Worm (Caenorhabditis elegans) whole organism, late embryonic: ENCODE data around the gene aqp-6.

Source experiments
- C08G9.2 ChIP-seq: sonication (generic microtip); optimal IDR thresholded peaks from 2 replicates; lab custom pipeline; 2016; ENCODE audit warnings: mild to moderate bottlenecking, missing genetic modification characterization, moderate library complexity, missing compliant biosample characterization
- K02D7.2 ChIP-seq: sonication (generic microtip); optimal IDR thresholded peaks from 2 replicates; lab custom pipeline; 2017; ENCODE audit warnings: mild to moderate bottlenecking, missing genetic modification characterization, missing compliant biosample characterization
- Y22D7AL.16 ChIP-seq: sonication (generic microtip); optimal IDR thresholded peaks from 2 replicates; lab custom pipeline; 2016; ENCODE audit warnings: missing genetic modification characterization, missing compliant biosample characterization
- ama-1 ChIP-seq: fragments of 150-350 bp; optimal IDR thresholded peaks from 2 replicates; lab custom pipeline; 2014
- ceh-19 ChIP-seq: fragments of 200-800 bp; sonication (Bioruptor generic); optimal IDR thresholded peaks from 2 replicates; lab custom pipeline; 2018; ENCODE audit warnings: mild to moderate bottlenecking, missing genetic modification characterization, missing compliant biosample characterization
- ceh-2 ChIP-seq: sonication (generic microtip); optimal IDR thresholded peaks from 2 replicates; lab custom pipeline; 2016; ENCODE audit warnings: missing genotype, missing genetic modification characterization, missing compliant biosample characterization
- ceh-22 ChIP-seq: sonication (generic microtip); optimal IDR thresholded peaks from 2 replicates; lab custom pipeline; 2017; ENCODE audit warnings: missing biosample characterization, missing genetic modification characterization
- ceh-24 ChIP-seq: sonication (generic microtip); optimal IDR thresholded peaks from 2 replicates; lab custom pipeline; 2016; ENCODE audit warnings: mild to moderate bottlenecking, missing genetic modification characterization, missing compliant biosample characterization
- ceh-30 ChIP-seq: fragments of 150-350 bp; optimal IDR thresholded peaks from 2 replicates; lab custom pipeline; 2014; ENCODE audit warnings: missing biosample characterization, missing genetic modification characterization
- ceh-34 ChIP-seq: sonication (generic microtip); optimal IDR thresholded peaks from 2 replicates; lab custom pipeline; 2016; ENCODE audit warnings: mild to moderate bottlenecking, missing genetic modification characterization, missing compliant biosample characterization
- ceh-45 ChIP-seq: fragments of 200-800 bp; sonication (Bioruptor generic); IDR thresholded peaks from 2 replicates; pipeline ENCODE4 v1.3.6; 2022; ENCODE audit warnings: missing genetic modification reagents, missing genetic modification characterization, missing compliant biosample characterization
- ceh-6 ChIP-seq: fragments of 200-800 bp; sonication (Bioruptor generic); optimal IDR thresholded peaks from 2 replicates; lab custom pipeline; 2018; ENCODE audit warnings: mild to moderate bottlenecking, missing genetic modification characterization, missing compliant biosample characterization
- ceh-9 ChIP-seq: sonication (generic microtip); optimal IDR thresholded peaks from 2 replicates; lab custom pipeline; 2016; ENCODE audit warnings: mild to moderate bottlenecking, missing genetic modification characterization, inconsistent platforms, missing compliant biosample characterization
- che-1 ChIP-seq: sonication (generic microtip); optimal IDR thresholded peaks from 2 replicates; lab custom pipeline; 2016; ENCODE audit warnings: mild to moderate bottlenecking, missing genetic modification characterization, missing compliant biosample characterization
- dmd-4 ChIP-seq: sonication (generic microtip); optimal IDR thresholded peaks from 2 replicates; lab custom pipeline; 2016; ENCODE audit warnings: borderline replicate concordance, missing genetic modification characterization, missing compliant biosample characterization
- dve-1 ChIP-seq: sonication (generic microtip); optimal IDR thresholded peaks from 2 replicates; lab custom pipeline; 2017; ENCODE audit warnings: antibody characterized with exemption, mild to moderate bottlenecking, missing genetic modification characterization, missing compliant biosample characterization
- elt-2 ChIP-seq: sonication (generic microtip); optimal IDR thresholded peaks from 2 replicates; lab custom pipeline; 2016; ENCODE audit warnings: missing genetic modification reagents, missing genetic modification characterization, missing compliant biosample characterization
- elt-4 ChIP-seq: sonication (generic microtip); optimal IDR thresholded peaks from 2 replicates; lab custom pipeline; 2016; ENCODE audit warnings: missing genetic modification characterization, missing compliant biosample characterization
- ets-4 ChIP-seq: sonication (generic microtip); optimal IDR thresholded peaks from 2 replicates; lab custom pipeline; 2016; ENCODE audit warnings: missing genetic modification characterization, missing compliant biosample characterization
- fkh-10 ChIP-seq: fragments of 150-350 bp; optimal IDR thresholded peaks from 2 replicates; lab custom pipeline; 2014; ENCODE audit warnings: missing biosample characterization, missing genetic modification reagents, missing genetic modification characterization
- hlh-13 ChIP-seq: fragments of 200-800 bp; sonication (Bioruptor generic); optimal IDR thresholded peaks from 2 replicates; lab custom pipeline; 2018; ENCODE audit warnings: mild to moderate bottlenecking, missing genetic modification characterization, missing compliant biosample characterization
- hlh-15 ChIP-seq: sonication (generic microtip); optimal IDR thresholded peaks from 2 replicates; lab custom pipeline; 2016; ENCODE audit warnings: missing genetic modification characterization, missing compliant biosample characterization
- hlh-6 ChIP-seq: sonication (generic microtip); optimal IDR thresholded peaks from 2 replicates; lab custom pipeline; 2016; ENCODE audit warnings: missing genotype, missing genetic modification characterization, missing compliant biosample characterization
- hlh-8 ChIP-seq: sonication (generic microtip); optimal IDR thresholded peaks from 2 replicates; lab custom pipeline; 2016; ENCODE audit warnings: missing genotype, missing genetic modification characterization, missing compliant biosample characterization
- lim-6 ChIP-seq: sonication (generic microtip); optimal IDR thresholded peaks from 2 replicates; lab custom pipeline; 2016; ENCODE audit warnings: missing genetic modification characterization, missing compliant biosample characterization
- lin-11 ChIP-seq: fragments of 200-800 bp; sonication (Bioruptor generic); optimal IDR thresholded peaks from 2 replicates; lab custom pipeline; 2018; ENCODE audit warnings: mild to moderate bottlenecking, missing genetic modification characterization, missing compliant biosample characterization
- mec-3 ChIP-seq: sonication (generic microtip); optimal IDR thresholded peaks from 2 replicates; lab custom pipeline; 2016; ENCODE audit warnings: borderline replicate concordance, missing genetic modification characterization, missing compliant biosample characterization
- nhr-11 ChIP-seq: fragments of 150-350 bp; optimal IDR thresholded peaks from 2 replicates; lab custom pipeline; 2014; ENCODE audit warnings: missing biosample characterization, missing genetic modification characterization
- pag-3 ChIP-seq: sonication (generic microtip); optimal IDR thresholded peaks from 2 replicates; lab custom pipeline; 2016; ENCODE audit warnings: missing compliant biosample characterization, missing genetic modification characterization, borderline replicate concordance
- pat-9 ChIP-seq: fragments of 200-800 bp; sonication (Bioruptor generic); optimal IDR thresholded peaks from 2 replicates; lab custom pipeline; 2018; ENCODE audit warnings: mild to moderate bottlenecking, missing genetic modification characterization, moderate library complexity, missing compliant biosample characterization
- pax-1 ChIP-seq: fragments of 150-350 bp; optimal IDR thresholded peaks from 2 replicates; lab custom pipeline; 2014; ENCODE audit warnings: missing biosample characterization, missing genetic modification characterization
- pha-2 ChIP-seq: sonication (generic microtip); optimal IDR thresholded peaks from 2 replicates; lab custom pipeline; 2017; ENCODE audit warnings: mild to moderate bottlenecking, missing genetic modification characterization, missing compliant biosample characterization
- pros-1 ChIP-seq: fragments of 150-350 bp; optimal IDR thresholded peaks from 2 replicates; lab custom pipeline; 2014; ENCODE audit warnings: missing biosample characterization, missing genetic modification reagents, missing genetic modification characterization
- ref-2 ChIP-seq: sonication (generic microtip); optimal IDR thresholded peaks from 2 replicates; lab custom pipeline; 2016; ENCODE audit warnings: missing genetic modification characterization, missing compliant biosample characterization
- rnt-1 ChIP-seq: sonication (generic microtip); optimal IDR thresholded peaks from 2 replicates; lab custom pipeline; 2016; ENCODE audit warnings: missing genetic modification characterization, missing compliant biosample characterization
- sdc-2 ChIP-seq: sonication (generic microtip); optimal IDR thresholded peaks from 2 replicates; lab custom pipeline; 2016; ENCODE audit warnings: missing genotype, missing genetic modification characterization, missing compliant biosample characterization
- sox-2 ChIP-seq: fragments of 200-800 bp; sonication (Bioruptor generic); IDR thresholded peaks from 2 replicates; pipeline ENCODE4 v1.3.6; 2022; ENCODE audit warnings: missing genetic modification reagents, missing genetic modification characterization, missing compliant biosample characterization
- syd-9 ChIP-seq: sonication (generic microtip); optimal IDR thresholded peaks from 2 replicates; lab custom pipeline; 2016; ENCODE audit warnings: mild to moderate bottlenecking, missing genetic modification characterization, moderate library complexity, missing compliant biosample characterization
- unc-42 ChIP-seq: sonication (generic microtip); optimal IDR thresholded peaks from 2 replicates; lab custom pipeline; 2016; ENCODE audit warnings: missing genotype, missing genetic modification characterization, missing compliant biosample characterization
- zip-5 ChIP-seq: sonication (generic microtip); optimal IDR thresholded peaks from 2 replicates; lab custom pipeline; 2016; ENCODE audit warnings: missing genetic modification characterization, missing compliant biosample characterization
- ztf-16 ChIP-seq: sonication (generic microtip); optimal IDR thresholded peaks from 2 replicates; lab custom pipeline; 2017; ENCODE audit warnings: missing genetic modification characterization, missing compliant biosample characterization

aqp-6 gene

ce11 chrV:10679990-10680602 is 31.9 kb downstream of the aqp-6 start:
- TF ChIP-seq nhr-11 (tag; lab: Kevin White, UChicago) (no peak), unc-42 (tag; lab: Kevin White, UChicago) (peak; percentile 80), ref-2 (tag; lab: Kevin White, UChicago) (no peak)
- TF ChIP-seq, all 69 proteins: peak for 1

ce11 chrV:10681117-10681959 is 33.1 kb downstream of the aqp-6 start:
- TF ChIP-seq ceh-34 (tag; lab: Kevin White, UChicago) (no peak), ref-2 (tag; lab: Kevin White, UChicago) (peak; percentile 32), pat-9 (tag; lab: Kevin White, UChicago) (peak; percentile 11), zip-5 (no peak), pag-3 (tag; lab: Kevin White, UChicago) (no peak), rnt-1 (tag; lab: Kevin White, UChicago) (peak; percentile 48), syd-9 (tag; lab: Kevin White, UChicago) (no peak), ceh-19 (no peak), hlh-6 (peak; percentile 47), pha-2 (tag; lab: Kevin White, UChicago) (no peak), ztf-16 (tag; lab: Kevin White, UChicago) (no peak), ceh-22 (tag; lab: Kevin White, UChicago) (no peak), che-1 (tag; lab: Kevin White, UChicago) (no peak), elt-2 (tag; lab: Kevin White, UChicago) (peak; percentile 2)

ce11 chrV:10682122-10682521 is 33.9 kb downstream of the aqp-6 start, which contains the start of gene gsp-1:
TSS of gene gsp-1 (plus strand) at chrV:10682422.
- no peak for TF ChIP-seq pax-1 (tag; lab: Kevin White, UChicago)
- TF ChIP-seq ceh-2 (tag; lab: Kevin White, UChicago), result no peak
- no peak for TF ChIP-seq ceh-24 (tag; lab: Kevin White, UChicago)
- TF ChIP-seq elt-4, result no peak
- TF ChIP-seq ceh-30 (tag; lab: Kevin White, UChicago), result no peak
- no peak for TF ChIP-seq dve-1 (tag; lab: Kevin White, UChicago)
- TF ChIP-seq hlh-13 (GFP tag; lab: Kevin White, UChicago), result no peak
- no peak for TF ChIP-seq hlh-8 (tag; lab: Kevin White, UChicago)
- TF ChIP-seq ceh-9 (tag; lab: Kevin White, UChicago), result no peak
- no peak for TF ChIP-seq sdc-2 (tag; lab: Kevin White, UChicago)
- no peak for TF ChIP-seq rnt-1 (tag; lab: Kevin White, UChicago)
- TF ChIP-seq ceh-34 (tag; lab: Kevin White, UChicago), result no peak
- TF ChIP-seq ref-2 (tag; lab: Kevin White, UChicago), result no peak
- no peak for TF ChIP-seq fkh-10 (GFP tag; lab: Kevin White, UChicago)
- no peak for TF ChIP-seq dmd-4 (tag; lab: Kevin White, UChicago)
- no peak for TF ChIP-seq ets-4 (tag; lab: Kevin White, UChicago)
- TF ChIP-seq hlh-6, result no peak

DNA sequence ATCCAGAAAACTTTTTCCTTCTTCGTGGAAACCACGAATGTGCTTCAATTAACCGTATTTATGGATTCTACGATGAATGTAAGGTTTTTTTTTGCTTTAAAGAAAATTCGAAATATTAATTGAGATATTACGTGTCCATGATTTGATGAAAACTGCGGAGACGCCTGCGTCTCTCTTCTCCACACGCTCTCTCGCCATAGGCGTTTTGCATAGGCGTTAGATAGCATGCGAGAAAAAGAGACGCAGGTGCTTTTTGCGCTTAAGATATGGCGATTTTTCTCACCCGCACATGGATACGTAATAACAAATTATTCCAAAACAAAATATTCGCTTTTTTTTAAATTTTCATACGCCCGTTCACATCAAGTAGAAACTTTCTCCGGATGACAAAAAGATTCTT is 35.2 kb downstream of the aqp-6 start:
- TF ChIP-seq ceh-45 (GFP tag; lab: Robert Waterston, UW) (no peak), lim-6 (tag; lab: Kevin White, UChicago) (no peak), pros-1 (tag; lab: Kevin White, UChicago) (no peak), sox-2 (GFP tag; lab: Robert Waterston, UW) (no peak), ceh-6 (GFP tag; lab: Kevin White, UChicago) (no peak), pag-3 (tag; lab: Kevin White, UChicago) (no peak), pat-9 (tag; lab: Kevin White, UChicago) (no peak), ref-2 (tag; lab: Kevin White, UChicago) (no peak), ama-1 (lab: Kevin White, UChicago) (no peak), ceh-34 (tag; lab: Kevin White, UChicago) (no peak), lin-11 (tag; lab: Kevin White, UChicago) (no peak), mec-3 (tag; lab: Kevin White, UChicago) (no peak), Y22D7AL.16 (tag; lab: Kevin White, UChicago) (no peak), unc-42 (tag; lab: Kevin White, UChicago) (no peak), nhr-11 (tag; lab: Kevin White, UChicago) (no peak), C08G9.2 (tag; lab: Kevin White, UChicago) (no peak), K02D7.2 (no peak), ceh-24 (tag; lab: Kevin White, UChicago) (no peak), hlh-15 (tag; lab: Kevin White, UChicago) (no peak)
- TF ChIP-seq, all 69 proteins: peak for 0
